Fruit fly (Drosophila melanogaster): ENCODE data around the gene SrpRbeta.

dm6 chr3L:8726317-8726841 lies 6.4 kb upstream of the SrpRbeta start, which contains the start of gene Cp18:
- no peak for TF ChIP-seq CG1621 (tag; optimal IDR thresholded peaks at IDR 0.05)
- no peak for TF ChIP-seq Hr39 (GFP tag; optimal IDR thresholded peaks at IDR 0.05)
- no peak for TF ChIP-seq CG8632 (GFP tag; optimal IDR thresholded peaks at IDR 0.05)
- no peak for TF ChIP-seq OdsH (GFP tag; optimal IDR thresholded peaks at IDR 0.05)
- no peak for TF ChIP-seq fd85E (GFP tag; optimal IDR thresholded peaks at IDR 0.05)
- no peak for TF ChIP-seq CG11762 (GFP tag; optimal IDR thresholded peaks at IDR 0.05; ENCODE audit: insufficient read depth)
- TF ChIP-seq CG16779 (tag; optimal IDR thresholded peaks at IDR 0.05) = no peak
- TF ChIP-seq Ets96B (tag; optimal IDR thresholded peaks at IDR 0.05) = no peak
- no peak for TF ChIP-seq cyc (GFP tag; optimal IDR thresholded peaks at IDR 0.05)
- TF ChIP-seq CG15336 (GFP tag; IDR thresholded peaks at IDR 0.05) = no peak
- TF ChIP-seq net (GFP tag; optimal IDR thresholded peaks at IDR 0.05) = no peak
- TF ChIP-seq ss (GFP tag; optimal IDR thresholded peaks at IDR 0.05) = no peak
- no peak for TF ChIP-seq Gug (GFP tag; IDR thresholded peaks at IDR 0.05)

Data from whole organism, prepupa.